Worm (Caenorhabditis elegans) whole organism, L4 larva: ENCODE results near the gene enu-3.6.

ENCODE experiments used
- D1046.2 ChIP-seq: fragments of 200-800 bp; sonication (Bioruptor generic); IDR thresholded peaks from 2 replicates; pipeline ENCODE4 v1.3.6; 2022; ENCODE audit warnings: missing genetic modification characterization, missing compliant biosample characterization
- F10B5.3 ChIP-seq: sonication (generic microtip); optimal IDR thresholded peaks from 2 replicates; lab custom pipeline; 2016; ENCODE audit warnings: mild to moderate bottlenecking, missing genetic modification characterization, missing compliant biosample characterization
- F49E8.2 ChIP-seq: sonication (generic microtip); optimal IDR thresholded peaks from 2 replicates; lab custom pipeline; 2016; ENCODE audit warnings: missing compliant biosample characterization, mild to moderate bottlenecking, missing genetic modification characterization, borderline replicate concordance
- R02D3.7 ChIP-seq: fragments of 150-350 bp; sonication (generic microtip); optimal IDR thresholded peaks from 3 replicates; lab custom pipeline; 2014; ENCODE audit warnings: missing biosample characterization, missing genetic modification characterization
- T26A8.4 ChIP-seq: fragments of 200-800 bp; sonication (Bioruptor generic); IDR thresholded peaks from 2 replicates; pipeline ENCODE4 v1.3.6; 2022; ENCODE audit warnings: missing genetic modification characterization, missing compliant biosample characterization
- Y48G9A.11 ChIP-seq: fragments of 200-800 bp; sonication (Bioruptor generic); IDR thresholded peaks from 2 replicates; pipeline ENCODE4 v1.3.6; 2022; ENCODE audit warnings: missing genetic modification reagents, missing genetic modification characterization, missing compliant biosample characterization
- ZK337.2 ChIP-seq: fragments of 200-800 bp; sonication (Bioruptor generic); IDR thresholded peaks from 2 replicates; pipeline ENCODE4 v1.3.6; 2022; ENCODE audit warnings: missing genetic modification reagents, missing genetic modification characterization, missing compliant biosample characterization
- aha-1 ChIP-seq: fragments of 150-350 bp; peaks from one replicate; lab custom pipeline; 2014; ENCODE audit warnings: missing biosample characterization, missing genetic modification characterization
- arid-1 ChIP-seq: fragments of 200-800 bp; sonication (Bioruptor generic); conservative IDR thresholded peaks from 2 replicates; pipeline ENCODE4 v1.3.6; 2022; ENCODE audit warnings: missing genetic modification reagents, missing genetic modification characterization, missing compliant biosample characterization
- ceh-20 ChIP-seq: fragments of 200-800 bp; sonication (Bioruptor generic); IDR thresholded peaks from 2 replicates; pipeline ENCODE4 v1.3.6; 2022; ENCODE audit warnings: missing genetic modification reagents, missing genetic modification characterization, missing compliant biosample characterization
- ceh-62 ChIP-seq: sonication (generic microtip); optimal IDR thresholded peaks from 2 replicates; lab custom pipeline; 2017; ENCODE audit warnings: missing biosample characterization, missing genetic modification characterization
- ctbp-1 ChIP-seq: fragments of 200-800 bp; sonication (Bioruptor generic); IDR thresholded peaks from 2 replicates; pipeline ENCODE4 v1.3.6; 2022; ENCODE audit warnings: missing genetic modification reagents, missing genetic modification characterization, missing compliant biosample characterization
- dmd-6 ChIP-seq: fragments of 200-800 bp; sonication (Bioruptor generic); IDR thresholded peaks from 2 replicates; pipeline ENCODE4 v1.3.6; 2022; ENCODE audit warnings: missing genetic modification reagents, missing genetic modification characterization, missing compliant biosample characterization
- dmd-8 ChIP-seq: fragments of 200-800 bp; sonication (Bioruptor generic); IDR thresholded peaks from 2 replicates; pipeline ENCODE4 v1.3.6; 2022; ENCODE audit warnings: missing genetic modification characterization, missing compliant biosample characterization
- dmd-9 ChIP-seq: fragments of 200-800 bp; sonication (Bioruptor generic); IDR thresholded peaks from 2 replicates; pipeline ENCODE4 v1.3.6; 2022; ENCODE audit warnings: missing genetic modification reagents, missing genetic modification characterization, missing compliant biosample characterization
- dpl-1 ChIP-seq: fragments of 150-350 bp; optimal IDR thresholded peaks from 2 replicates; lab custom pipeline; 2014; ENCODE audit warnings: missing biosample characterization, missing genetic modification reagents, missing genetic modification characterization
- dve-1 ChIP-seq: sonication (generic microtip); optimal IDR thresholded peaks from 2 replicates; lab custom pipeline; 2017; ENCODE audit warnings: antibody characterized with exemption, mild to moderate bottlenecking, missing genetic modification characterization, missing compliant biosample characterization; ENCODE audit not compliant: insufficient read depth
- fkh-10 ChIP-seq: fragments of 150-350 bp; optimal IDR thresholded peaks from 2 replicates; lab custom pipeline; 2014; ENCODE audit warnings: missing biosample characterization, missing genetic modification reagents, missing genetic modification characterization
- hif-1 ChIP-seq, 2 experiments: sonication (generic microtip); optimal IDR thresholded peaks; 2 replicates each; lab custom pipeline; 2016 to 2017; ENCODE audit warnings: missing compliant biosample characterization in 2 of 2, missing genetic modification characterization in 2 of 2, missing genetic modification reagents in 2 of 2, missing genotype in 2 of 2, mild to moderate bottlenecking in 1 of 2
- hlh-11 ChIP-seq: fragments of 200-800 bp; sonication (Bioruptor generic); optimal IDR thresholded peaks from 2 replicates; lab custom pipeline; 2018; ENCODE audit warnings: mild to moderate bottlenecking, missing genetic modification characterization, missing compliant biosample characterization
- hlh-30 ChIP-seq: sonication (generic microtip); optimal IDR thresholded peaks from 2 replicates; lab custom pipeline; 2017; ENCODE audit warnings: antibody characterized with exemption, mild to moderate bottlenecking, missing genetic modification characterization, missing compliant biosample characterization; ENCODE audit not compliant: insufficient read depth
- hmg-1.1 ChIP-seq: fragments of 200-800 bp; sonication (Bioruptor generic); IDR thresholded peaks from 2 replicates; pipeline ENCODE4 v1.3.6; 2022; ENCODE audit warnings: missing genetic modification reagents, missing genetic modification characterization, missing compliant biosample characterization
- jun-1 ChIP-seq: fragments of 150-350 bp; optimal IDR thresholded peaks from 2 replicates; lab custom pipeline; 2014; ENCODE audit warnings: missing biosample characterization, missing genetic modification reagents, missing genetic modification characterization
- lim-7 ChIP-seq: fragments of 200-800 bp; sonication (Bioruptor generic); IDR thresholded peaks from 2 replicates; pipeline ENCODE4 v1.3.6; 2022; ENCODE audit warnings: missing genetic modification characterization, missing compliant biosample characterization
- lin-13 ChIP-seq: fragments of 150-350 bp; optimal IDR thresholded peaks from 2 replicates; lab custom pipeline; 2014; ENCODE audit warnings: missing biosample characterization, missing genetic modification reagents, missing genetic modification characterization
- lin-39 ChIP-seq: fragments of 150-350 bp; optimal IDR thresholded peaks from 2 replicates; lab custom pipeline; 2014; ENCODE audit warnings: missing biosample characterization, missing genetic modification reagents, missing genetic modification characterization
- lir-3 ChIP-seq: sonication (generic microtip); optimal IDR thresholded peaks from 2 replicates; lab custom pipeline; 2016; ENCODE audit warnings: mild to moderate bottlenecking, missing genetic modification characterization, missing compliant biosample characterization
- lsy-2 ChIP-seq, 2 experiments: fragments of 150-350 bp in 1 of 2; sonication (generic microtip) in 1 of 2; optimal IDR thresholded peaks; 2 replicates each; lab custom pipeline; 2014 to 2017; ENCODE audit warnings: missing biosample characterization in 2 of 2, missing genetic modification characterization in 2 of 2
- madf-5 ChIP-seq, 2 experiments: fragments of 200-800 bp; sonication (Bioruptor generic); IDR thresholded peaks; 2 replicates each; pipeline ENCODE4 v1.3.6; 2022; ENCODE audit warnings: missing compliant biosample characterization in 2 of 2, missing genetic modification characterization in 2 of 2
- madf-9 ChIP-seq: fragments of 200-800 bp; sonication (Bioruptor generic); conservative IDR thresholded peaks from 2 replicates; pipeline ENCODE4 v1.3.6; 2022; ENCODE audit warnings: missing genetic modification reagents, missing genetic modification characterization, missing compliant biosample characterization
- mdl-1 ChIP-seq, 2 experiments: fragments of 150-350 bp in 1 of 2; sonication (generic microtip) in 1 of 2; optimal IDR thresholded peaks; 2 replicates each; lab custom pipeline; 2014 to 2017; ENCODE audit warnings: missing biosample characterization in 2 of 2, missing genetic modification characterization in 2 of 2
- mep-1 ChIP-seq: fragments of 150-350 bp; sonication (generic microtip); optimal IDR thresholded peaks from 3 replicates; lab custom pipeline; 2014; ENCODE audit warnings: missing biosample characterization, missing genetic modification characterization
- mes-2 ChIP-seq: sonication (generic microtip); optimal IDR thresholded peaks from 2 replicates; lab custom pipeline; 2016; ENCODE audit warnings: missing genotype, mild to moderate bottlenecking, missing genetic modification characterization, missing compliant biosample characterization; ENCODE audit not compliant: poor library complexity, severe bottlenecking
- nhr-11 ChIP-seq: fragments of 150-350 bp; optimal IDR thresholded peaks from 2 replicates; lab custom pipeline; 2014; ENCODE audit warnings: missing biosample characterization, missing genetic modification characterization
- nhr-28 ChIP-seq: fragments of 150-350 bp; optimal IDR thresholded peaks from 2 replicates; lab custom pipeline; 2014; ENCODE audit warnings: missing biosample characterization, missing genetic modification characterization
- nhr-42 ChIP-seq: fragments of 200-800 bp; sonication (Bioruptor generic); IDR thresholded peaks from 2 replicates; pipeline ENCODE4 v1.3.6; 2022; ENCODE audit warnings: missing genetic modification characterization, missing compliant biosample characterization
- nhr-48 ChIP-seq: sonication (generic microtip); optimal IDR thresholded peaks from 2 replicates; lab custom pipeline; 2016; ENCODE audit warnings: mild to moderate bottlenecking, missing genetic modification characterization, missing compliant biosample characterization
- nhr-6 ChIP-seq: fragments of 150-350 bp; optimal IDR thresholded peaks from 2 replicates; lab custom pipeline; 2014; ENCODE audit warnings: missing biosample characterization, missing genetic modification characterization
- nhr-76 ChIP-seq: fragments of 150-350 bp; optimal IDR thresholded peaks from 2 replicates; lab custom pipeline; 2014; ENCODE audit warnings: missing biosample characterization, missing genetic modification characterization
- pha-4 ChIP-seq, 2 experiments: fragments of 150-350 bp in 1 of 2; fragments of 200-800 bp in 1 of 2; sonication (Bioruptor generic) in 1 of 2; IDR thresholded peaks in 1 of 2; optimal IDR thresholded peaks in 1 of 2; 2 replicates each; pipeline versions ENCODE4 v1.3.6 to Lab custom; 2014 to 2022; ENCODE audit warnings: missing genetic modification characterization in 2 of 2, missing genetic modification reagents in 2 of 2, missing biosample characterization in 1 of 2, missing compliant biosample characterization in 1 of 2
- rbr-2 ChIP-seq: sonication (generic microtip); optimal IDR thresholded peaks from 2 replicates; lab custom pipeline; 2016; ENCODE audit warnings: missing genotype, missing genetic modification characterization, missing compliant biosample characterization
- saeg-2 ChIP-seq: fragments of 200-800 bp; sonication (Bioruptor generic); IDR thresholded peaks from 2 replicates; pipeline ENCODE4 v1.3.6; 2022; ENCODE audit warnings: missing genetic modification reagents, missing genetic modification characterization, missing compliant biosample characterization
- set-16 ChIP-seq: fragments of 200-800 bp; sonication (Bioruptor generic); IDR thresholded peaks from 2 replicates; pipeline ENCODE4 v1.3.6; 2022; ENCODE audit warnings: missing genetic modification reagents, missing genetic modification characterization, missing compliant biosample characterization
- spr-1 ChIP-seq: sonication (generic microtip); optimal IDR thresholded peaks from 2 replicates; lab custom pipeline; 2016; ENCODE audit warnings: mild to moderate bottlenecking, missing genetic modification characterization, missing compliant biosample characterization
- unc-130 ChIP-seq: sonication (generic microtip); optimal IDR thresholded peaks from 2 replicates; lab custom pipeline; 2016; ENCODE audit warnings: missing genetic modification reagents, missing genetic modification characterization, missing compliant biosample characterization
- unc-62 ChIP-seq, 3 experiments: fragments of 150-350 bp in 1 of 3; sonication (generic microtip); optimal IDR thresholded peaks in 2 of 3; peaks in 1 of 3; 1 replicate in 1 of 3; 2 replicates in 2 of 3; lab custom pipeline; 2014 to 2017; ENCODE audit warnings: missing biosample characterization in 3 of 3, missing genetic modification characterization in 3 of 3, missing genetic modification reagents in 3 of 3, missing genotype in 1 of 3
- zfp-3 ChIP-seq: fragments of 200-800 bp; sonication (Bioruptor generic); conservative IDR thresholded peaks from 2 replicates; pipeline ENCODE4 v1.3.6; 2022; ENCODE audit warnings: missing genetic modification reagents, missing genetic modification characterization, missing compliant biosample characterization

Gene enu-3.6

DNA sequence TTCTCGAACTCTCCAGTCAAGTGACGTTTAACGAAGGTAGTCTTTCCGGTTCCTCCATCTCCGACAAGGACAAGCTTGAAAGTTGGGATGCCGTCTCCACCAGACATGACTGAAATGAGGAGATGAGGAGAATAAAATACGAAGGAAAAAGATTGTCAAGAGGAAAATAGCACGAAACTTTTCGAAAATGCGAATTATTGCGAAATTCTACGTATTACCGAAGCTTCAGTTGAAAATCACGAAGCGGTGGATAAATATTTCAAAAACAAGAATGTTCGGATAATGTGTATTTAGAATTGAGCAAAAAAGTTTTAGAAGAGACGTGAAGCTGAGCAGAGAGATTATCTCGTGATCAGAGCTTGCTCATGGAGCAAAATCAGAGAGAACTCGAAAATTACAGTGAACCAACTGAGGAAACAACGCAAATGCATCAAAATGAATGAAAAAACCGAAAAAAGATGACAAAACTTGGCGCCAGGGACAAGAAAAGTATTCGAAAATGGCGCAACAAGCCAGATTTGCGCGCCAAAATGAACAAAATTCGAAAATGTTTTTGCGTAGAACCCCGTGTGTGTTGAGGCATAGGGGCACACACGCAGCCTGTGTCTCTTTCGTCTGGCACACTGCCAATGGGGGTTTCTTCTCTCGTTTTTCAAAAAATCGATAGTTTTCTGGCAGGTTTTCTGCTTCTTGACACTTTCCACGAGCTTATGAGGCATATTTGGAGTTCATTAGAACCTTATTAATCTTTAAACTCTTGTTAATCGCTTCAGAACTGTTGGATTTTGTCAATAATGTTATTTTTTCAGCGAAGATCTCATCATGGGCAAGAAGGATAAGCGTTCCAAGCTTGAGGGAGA, 2.4 kb upstream of the enu-3.6 start, which contains the start of the genes ran-1 and dkc-1:
ran-1 (minus strand) TSS at position 109 of the 860 bp plus-strand sequence.
dkc-1 (plus strand) TSS at position 810 of the 860 bp plus-strand sequence.
- no peak for TF ChIP-seq madf-5 (GFP tag; IDR thresholded peaks at IDR 0.05; lab: Robert Waterston, UW)
- peak; percentile 66 for TF ChIP-seq hlh-30 (tag; lab: Kevin White, UChicago)
- TF ChIP-seq F10B5.3 (tag; lab: Kevin White, UChicago): no peak
- no peak for TF ChIP-seq lim-7 (GFP tag; lab: Robert Waterston, UW)
- TF ChIP-seq D1046.2 (GFP tag; lab: Robert Waterston, UW): no peak; the same call in 1 of the 2 replicates
- TF ChIP-seq mep-1 (tag; lab: Kevin White, UChicago): peak; percentile 79
- peak; percentile 86 for TF ChIP-seq unc-130 (GFP tag; lab: Kevin White, UChicago)
- peak; percentile 12 for TF ChIP-seq nhr-48
- TF ChIP-seq dmd-8 (GFP tag; lab: Robert Waterston, UW): no peak
- TF ChIP-seq saeg-2 (GFP tag; lab: Robert Waterston, UW): no peak
- no peak for TF ChIP-seq nhr-76 (tag; lab: Kevin White, UChicago)
- no peak for TF ChIP-seq ctbp-1
- no peak for TF ChIP-seq lir-3 (tag; lab: Kevin White, UChicago)
- no peak for TF ChIP-seq ceh-20 (GFP tag; lab: Robert Waterston, UW)
- peak in 1 of 2 experiments; percentile 45 for TF ChIP-seq mdl-1 (tag; optimal IDR thresholded peaks at IDR 0.05; lab: Kevin White, UChicago)
- TF ChIP-seq R02D3.7: no peak
- TF ChIP-seq nhr-6 (tag; lab: Kevin White, UChicago): peak; percentile 33
- peak; percentile 59; the same call in 1 of the 2 replicates for TF ChIP-seq dmd-9 (GFP tag; lab: Robert Waterston, UW)
- TF ChIP-seq hlh-11 (tag; lab: Kevin White, UChicago): peak; percentile 58
- TF ChIP-seq lin-39: no peak
- TF ChIP-seq dpl-1 (GFP tag; lab: Kevin White, UChicago): peak; percentile 87
- TF ChIP-seq F49E8.2: peak; percentile 44
- TF ChIP-seq ZK337.2 (GFP tag; lab: Robert Waterston, UW): no peak
- 0 out of 2 replicates have a peak, but pooled peaks have one; percentile 19 for TF ChIP-seq madf-9 (GFP tag; lab: Robert Waterston, UW)
- TF ChIP-seq lin-13: peak; percentile 87
- TF ChIP-seq hmg-1.1: peak; percentile 79
- peak; percentile 73 for TF ChIP-seq rbr-2 (tag; lab: Kevin White, UChicago)
- TF ChIP-seq ceh-62 (tag; lab: Kevin White, UChicago): no peak
- TF ChIP-seq set-16 (GFP tag; lab: Robert Waterston, UW): no peak
- TF ChIP-seq mes-2: peak; percentile 84
- peak; percentile 68 for TF ChIP-seq nhr-11 (tag; lab: Kevin White, UChicago)
- peak; percentile 54 for TF ChIP-seq nhr-28 (tag; lab: Kevin White, UChicago)
- peak; percentile 79 for TF ChIP-seq dve-1 (tag; lab: Kevin White, UChicago)
- TF ChIP-seq fkh-10 (GFP tag; lab: Kevin White, UChicago): no peak
- TF ChIP-seq nhr-42 (GFP tag; lab: Robert Waterston, UW): no peak
- TF ChIP-seq T26A8.4 (GFP tag; lab: Robert Waterston, UW): no peak; the same call in 1 of the 2 replicates
- TF ChIP-seq jun-1 (tag; lab: Kevin White, UChicago): no peak
- peak; percentile 58 for TF ChIP-seq dmd-6 (GFP tag; lab: Robert Waterston, UW)
- peak; percentile 39; the same call in 1 of the 2 replicates for TF ChIP-seq arid-1 (GFP tag; lab: Robert Waterston, UW)
- peak in 1 of 2 experiments; percentile 54 for TF ChIP-seq hif-1 (tag; optimal IDR thresholded peaks at IDR 0.05; lab: Kevin White, UChicago)
- no peak for TF ChIP-seq zfp-3 (GFP tag; lab: Robert Waterston, UW)
- peak; percentile 98 for TF ChIP-seq aha-1 (tag; lab: Kevin White, UChicago)
- TF ChIP-seq pha-4 (GFP tag; IDR thresholded peaks at IDR 0.05; lab: Robert Waterston, UW): no peak
- TF ChIP-seq pha-4 (tag; optimal IDR thresholded peaks at IDR 0.05; lab: Kevin White, UChicago): peak; percentile 25
- TF ChIP-seq unc-62 (GFP tag; optimal IDR thresholded peaks at IDR 0.05 in 1 of 2; lab: Kevin White, UChicago): peak in 1 of 2 experiments; percentile 65
- no peak for TF ChIP-seq unc-62 (tag; optimal IDR thresholded peaks at IDR 0.05; lab: Kevin White, UChicago)
- peak in 1 of 2 experiments; percentile 85 for TF ChIP-seq lsy-2 (tag; optimal IDR thresholded peaks at IDR 0.05; lab: Kevin White, UChicago)
- peak; percentile 67 for TF ChIP-seq Y48G9A.11 (GFP tag; lab: Robert Waterston, UW)
- no peak for TF ChIP-seq spr-1
